Worm (Caenorhabditis elegans) whole organism, L4 larva: ENCODE results near the gene acs-10.

Source experiments
- F26F4.8 ChIP-seq: fragments of 200-800 bp; sonication (Bioruptor generic); conservative IDR thresholded peaks from 2 replicates; pipeline ENCODE4 v1.3.6; 2022; ENCODE audit warnings: missing genetic modification characterization, missing compliant biosample characterization
- R02D3.7 ChIP-seq: fragments of 150-350 bp; sonication (generic microtip); optimal IDR thresholded peaks from 3 replicates; lab custom pipeline; 2014; ENCODE audit warnings: missing biosample characterization, missing genetic modification characterization
- T20F7.1 ChIP-seq: fragments of 200-800 bp; sonication (Bioruptor generic); optimal IDR thresholded peaks from 2 replicates; lab custom pipeline; 2018; ENCODE audit warnings: mild to moderate bottlenecking, missing genetic modification characterization, missing compliant biosample characterization
- Y105C5A.15 ChIP-seq: fragments of 200-800 bp; sonication (Bioruptor generic); IDR thresholded peaks from 2 replicates; pipeline ENCODE4 v1.3.6; 2022; ENCODE audit warnings: missing genetic modification characterization, missing compliant biosample characterization
- ZK546.5 ChIP-seq, 2 experiments: sonication (generic microtip); optimal IDR thresholded peaks; 2 replicates each; lab custom pipeline; 2017; ENCODE audit warnings: missing biosample characterization in 2 of 2, missing genetic modification characterization in 2 of 2
- aha-1 ChIP-seq: fragments of 150-350 bp; peaks from one replicate; lab custom pipeline; 2014; ENCODE audit warnings: missing biosample characterization, missing genetic modification characterization
- ces-1 ChIP-seq: fragments of 150-350 bp; sonication (generic microtip); optimal IDR thresholded peaks from 4 replicates; lab custom pipeline; 2014; ENCODE audit warnings: missing biosample characterization, missing genetic modification reagents, missing genetic modification characterization
- cey-2 ChIP-seq: sonication (generic microtip); optimal IDR thresholded peaks from 3 replicates; lab custom pipeline; 2017; ENCODE audit warnings: missing genetic modification characterization, mild to moderate bottlenecking, missing compliant biosample characterization, antibody characterized with exemption, borderline replicate concordance; ENCODE audit not compliant: insufficient read depth
- ctbp-1 ChIP-seq: fragments of 200-800 bp; sonication (Bioruptor generic); IDR thresholded peaks from 2 replicates; pipeline ENCODE4 v1.3.6; 2022; ENCODE audit warnings: missing genetic modification reagents, missing genetic modification characterization, missing compliant biosample characterization
- daf-19 ChIP-seq: fragments of 200-800 bp; sonication (Bioruptor generic); conservative IDR thresholded peaks from 2 replicates; pipeline ENCODE4 v1.3.6; 2022; ENCODE audit warnings: missing genetic modification characterization, missing compliant biosample characterization
- dmd-6 ChIP-seq: fragments of 200-800 bp; sonication (Bioruptor generic); IDR thresholded peaks from 2 replicates; pipeline ENCODE4 v1.3.6; 2022; ENCODE audit warnings: missing genetic modification reagents, missing genetic modification characterization, missing compliant biosample characterization
- fkh-10 ChIP-seq: fragments of 150-350 bp; optimal IDR thresholded peaks from 2 replicates; lab custom pipeline; 2014; ENCODE audit warnings: missing biosample characterization, missing genetic modification reagents, missing genetic modification characterization
- hlh-11 ChIP-seq: fragments of 200-800 bp; sonication (Bioruptor generic); optimal IDR thresholded peaks from 2 replicates; lab custom pipeline; 2018; ENCODE audit warnings: mild to moderate bottlenecking, missing genetic modification characterization, missing compliant biosample characterization
- hlh-30 ChIP-seq: sonication (generic microtip); optimal IDR thresholded peaks from 2 replicates; lab custom pipeline; 2017; ENCODE audit warnings: antibody characterized with exemption, mild to moderate bottlenecking, missing genetic modification characterization, missing compliant biosample characterization; ENCODE audit not compliant: insufficient read depth
- hmg-1.1 ChIP-seq: fragments of 200-800 bp; sonication (Bioruptor generic); IDR thresholded peaks from 2 replicates; pipeline ENCODE4 v1.3.6; 2022; ENCODE audit warnings: missing genetic modification reagents, missing genetic modification characterization, missing compliant biosample characterization
- lin-39 ChIP-seq: fragments of 150-350 bp; optimal IDR thresholded peaks from 2 replicates; lab custom pipeline; 2014; ENCODE audit warnings: missing biosample characterization, missing genetic modification reagents, missing genetic modification characterization
- lir-3 ChIP-seq: sonication (generic microtip); optimal IDR thresholded peaks from 2 replicates; lab custom pipeline; 2016; ENCODE audit warnings: mild to moderate bottlenecking, missing genetic modification characterization, missing compliant biosample characterization
- lsy-2 ChIP-seq, 2 experiments: fragments of 150-350 bp in 1 of 2; sonication (generic microtip) in 1 of 2; optimal IDR thresholded peaks; 2 replicates each; lab custom pipeline; 2014 to 2017; ENCODE audit warnings: missing biosample characterization in 2 of 2, missing genetic modification characterization in 2 of 2
- mep-1 ChIP-seq: fragments of 150-350 bp; sonication (generic microtip); optimal IDR thresholded peaks from 3 replicates; lab custom pipeline; 2014; ENCODE audit warnings: missing biosample characterization, missing genetic modification characterization
- nhr-11 ChIP-seq: fragments of 150-350 bp; optimal IDR thresholded peaks from 2 replicates; lab custom pipeline; 2014; ENCODE audit warnings: missing biosample characterization, missing genetic modification characterization
- nhr-237 ChIP-seq: sonication (generic microtip); optimal IDR thresholded peaks from 2 replicates; lab custom pipeline; 2017; ENCODE audit warnings: missing biosample characterization, missing genetic modification characterization
- nhr-25 ChIP-seq: sonication (generic microtip); optimal IDR thresholded peaks from 2 replicates; lab custom pipeline; 2017; ENCODE audit warnings: missing genetic modification characterization, mild to moderate bottlenecking, missing compliant biosample characterization, antibody characterized with exemption, moderate library complexity, borderline replicate concordance; ENCODE audit not compliant: insufficient read depth
- nhr-6 ChIP-seq: fragments of 150-350 bp; optimal IDR thresholded peaks from 2 replicates; lab custom pipeline; 2014; ENCODE audit warnings: missing biosample characterization, missing genetic modification characterization
- rbr-2 ChIP-seq: sonication (generic microtip); optimal IDR thresholded peaks from 2 replicates; lab custom pipeline; 2016; ENCODE audit warnings: missing genotype, missing genetic modification characterization, missing compliant biosample characterization
- set-16 ChIP-seq: fragments of 200-800 bp; sonication (Bioruptor generic); IDR thresholded peaks from 2 replicates; pipeline ENCODE4 v1.3.6; 2022; ENCODE audit warnings: missing genetic modification reagents, missing genetic modification characterization, missing compliant biosample characterization
- unc-39 ChIP-seq: sonication (generic microtip); optimal IDR thresholded peaks from 2 replicates; lab custom pipeline; 2017; ENCODE audit warnings: missing biosample characterization, missing genetic modification characterization
- unc-62 ChIP-seq, 3 experiments: fragments of 150-350 bp in 1 of 3; sonication (generic microtip); optimal IDR thresholded peaks in 2 of 3; peaks in 1 of 3; 1 replicate in 1 of 3; 2 replicates in 2 of 3; lab custom pipeline; 2014 to 2017; ENCODE audit warnings: missing biosample characterization in 3 of 3, missing genetic modification characterization in 3 of 3, missing genetic modification reagents in 3 of 3, missing genotype in 1 of 3
- zfp-2 ChIP-seq: sonication (generic microtip); optimal IDR thresholded peaks from 2 replicates; lab custom pipeline; 2016; ENCODE audit warnings: mild to moderate bottlenecking, missing genetic modification characterization, missing compliant biosample characterization
- ztf-11 ChIP-seq: fragments of 150-350 bp; optimal IDR thresholded peaks from 2 replicates; lab custom pipeline; 2014; ENCODE audit warnings: missing biosample characterization, missing genetic modification characterization
- ztf-7 ChIP-seq: fragments of 150-350 bp; optimal IDR thresholded peaks from 2 replicates; lab custom pipeline; 2014; ENCODE audit warnings: missing biosample characterization, missing genetic modification characterization

The acs-10 gene

DNA sequence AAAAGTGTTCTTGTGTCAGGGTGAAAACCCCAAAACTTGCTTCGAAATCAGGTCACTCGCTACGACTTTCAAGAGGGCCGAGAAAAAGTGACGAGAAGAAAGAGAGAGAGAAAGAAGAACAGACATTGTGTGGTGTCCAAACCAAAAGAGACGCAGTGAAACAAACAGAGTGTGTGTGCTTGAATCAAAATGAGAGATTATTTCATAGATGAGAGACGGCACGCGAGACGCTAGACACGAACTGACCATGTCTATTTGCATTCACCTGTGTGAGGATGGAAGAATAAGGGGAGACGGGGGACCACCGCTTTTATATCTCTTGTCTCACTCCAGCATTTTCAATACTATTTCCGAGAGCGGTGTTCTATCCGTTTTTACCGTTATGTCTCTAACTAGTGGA is 10.1 kb upstream of the acs-10 start (continued):
- TF ChIP-seq cey-2 (tag; lab: Kevin White, UChicago) (no peak), nhr-237 (no peak), daf-19 (no peak), lir-3 (tag; lab: Kevin White, UChicago) (no peak), unc-39 (tag; lab: Kevin White, UChicago) (no peak), R02D3.7 (no peak), lin-39 (tag; lab: Kevin White, UChicago) (no peak), Y105C5A.15 (GFP tag; lab: Robert Waterston, UW) (no peak), zfp-2 (tag; lab: Kevin White, UChicago) (no peak)

DNA sequence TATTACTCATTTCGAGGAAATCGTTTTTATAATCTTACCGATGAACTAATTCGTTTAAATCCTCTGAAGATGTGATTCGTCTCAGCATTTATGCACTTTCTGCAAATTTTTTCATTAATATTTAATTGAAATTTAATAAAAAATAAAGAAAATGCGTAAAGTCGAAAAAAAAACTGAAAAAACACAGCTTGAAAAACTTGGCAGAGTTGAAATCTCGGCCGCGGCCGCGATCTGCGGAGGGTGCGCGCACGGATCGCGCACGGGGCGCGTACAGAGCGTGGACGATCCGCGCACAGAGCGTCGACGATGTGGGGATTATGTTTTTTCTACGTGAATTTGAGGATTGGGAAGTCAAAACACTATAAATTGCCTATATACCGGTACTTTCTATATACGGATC is 8.5 kb upstream of the acs-10 start, which contains the start of gene AH10.4:
Gene AH10.4, minus strand, starts transcription at position 101 of the 400 bp plus-strand sequence.
- TF ChIP-seq set-16 (GFP tag; lab: Robert Waterston, UW) = peak; percentile 42; the same call in 1 of the 2 replicates

DNA sequence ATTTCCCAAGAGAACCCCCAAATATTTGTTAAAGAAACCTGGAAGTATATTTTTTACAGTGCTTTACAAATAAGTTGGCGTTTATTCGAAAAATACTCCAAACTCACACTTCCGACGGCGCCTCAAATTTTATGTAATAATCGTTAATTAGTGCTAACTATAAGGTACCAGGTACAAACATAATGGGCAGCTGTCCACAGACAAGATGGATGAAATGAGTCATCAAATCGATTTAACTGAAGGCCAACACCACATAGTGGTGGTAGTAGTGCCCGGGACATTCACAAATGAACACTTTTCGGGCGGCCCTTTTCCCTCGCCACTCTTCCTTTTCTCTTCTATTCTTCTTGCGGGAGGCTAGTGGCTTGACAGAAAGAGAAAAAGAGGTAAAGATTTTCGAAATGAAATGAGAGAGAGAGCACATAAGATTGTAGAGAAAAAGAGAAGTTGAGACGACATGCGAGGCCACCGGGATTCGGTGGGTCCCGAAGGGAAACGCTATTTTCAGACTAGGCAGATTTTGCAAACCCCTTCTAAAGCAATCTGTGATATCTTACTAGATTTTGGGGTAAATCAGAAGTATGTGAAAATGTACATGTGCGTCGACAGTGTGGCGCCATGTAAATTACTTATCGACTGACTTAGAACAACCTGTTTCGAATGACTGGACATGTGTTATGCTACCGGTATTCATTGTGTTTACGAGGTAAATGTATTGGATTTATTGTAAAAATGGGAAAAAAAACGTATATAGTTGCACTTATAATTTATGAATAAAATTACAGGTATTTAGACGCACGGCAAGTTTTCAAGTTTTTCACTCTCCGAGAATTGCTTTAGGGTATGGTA is 6.8 kb upstream of the acs-10 start:
- peak; percentile 10 for TF ChIP-seq nhr-25 (tag; lab: Kevin White, UChicago)
- TF ChIP-seq hlh-11 (tag; lab: Kevin White, UChicago) = peak; percentile 10
- no peak for TF ChIP-seq dmd-6 (GFP tag; lab: Robert Waterston, UW)
- TF ChIP-seq mep-1 (tag; lab: Kevin White, UChicago) = peak; percentile 24
- peak; percentile 67 for TF ChIP-seq aha-1 (tag; lab: Kevin White, UChicago)
- peak; percentile 61 for TF ChIP-seq nhr-6 (tag; lab: Kevin White, UChicago)

DNA sequence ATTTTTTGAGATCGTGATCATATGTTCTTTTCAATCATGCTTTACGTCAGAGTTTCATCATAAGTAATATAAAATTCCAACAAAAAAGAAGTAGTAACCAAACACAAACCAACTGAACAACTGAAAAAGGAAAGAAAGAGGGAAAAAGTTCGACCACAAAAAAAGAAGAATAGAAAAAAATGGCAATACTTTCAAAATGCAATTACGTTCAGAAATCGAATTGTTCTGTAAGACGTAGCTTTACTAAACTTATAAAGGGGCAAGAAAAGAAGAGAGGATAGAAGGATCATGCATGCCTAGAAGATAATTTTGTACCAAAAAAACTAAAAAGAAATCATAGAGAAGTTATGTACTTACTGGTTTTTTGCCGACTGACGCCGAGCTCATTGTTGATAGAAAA is 5.6 kb upstream of the acs-10 start:
- TF ChIP-seq ztf-7 (tag; lab: Kevin White, UChicago) (no peak), ztf-11 (tag; lab: Kevin White, UChicago) (no peak), ces-1 (GFP tag; lab: Kevin White, UChicago) (peak; percentile 96), lsy-2 (tag; optimal IDR thresholded peaks at IDR 0.05; lab: Kevin White, UChicago) (peak in 1 of 2 experiments; percentile 4), fkh-10 (GFP tag; lab: Kevin White, UChicago) (peak; percentile 82), unc-39 (tag; lab: Kevin White, UChicago) (no peak), ctbp-1 (0 out of 2 replicates have a peak, but pooled peaks have one; percentile 8)

ce11 chrV:14141846-14142245 is 4.5 kb upstream of the acs-10 start:
- TF ChIP-seq unc-62 (GFP tag; optimal IDR thresholded peaks at IDR 0.05 in 1 of 2; lab: Kevin White, UChicago) (peak in 1 of 2 experiments; percentile 92), unc-62 (tag; optimal IDR thresholded peaks at IDR 0.05; lab: Kevin White, UChicago) (no peak), nhr-25 (tag; lab: Kevin White, UChicago) (no peak), F26F4.8 (GFP tag; lab: Robert Waterston, UW) (no peak)

DNA sequence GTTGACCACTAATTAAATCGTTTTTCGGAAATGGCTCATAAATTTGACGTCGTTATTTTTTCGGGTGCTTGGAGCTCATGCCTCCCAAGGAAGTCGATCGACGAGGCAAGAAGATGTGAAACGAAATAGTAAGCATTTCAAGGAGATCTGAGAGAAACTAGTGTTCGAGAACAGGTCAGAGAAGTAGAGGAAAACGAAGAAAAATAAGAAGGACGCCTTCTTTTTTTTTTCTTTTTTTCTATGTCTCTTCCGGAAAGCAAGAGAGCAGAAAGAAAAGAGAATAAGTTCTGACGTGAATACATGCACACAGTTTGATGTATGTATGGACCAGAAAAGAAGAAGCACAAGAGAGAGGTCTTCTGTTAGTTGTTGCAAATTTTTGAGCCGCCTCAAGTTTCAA is 2.7 kb upstream of the acs-10 start:
- TF ChIP-seq ces-1 (GFP tag; lab: Kevin White, UChicago) (peak; percentile 18), lsy-2 (tag; optimal IDR thresholded peaks at IDR 0.05; lab: Kevin White, UChicago) (peak in 1 of 2 experiments; percentile 63), rbr-2 (tag; lab: Kevin White, UChicago) (peak; percentile 47), hlh-30 (tag; lab: Kevin White, UChicago) (peak; percentile 33), ctbp-1 (0 out of 2 replicates have a peak, but pooled peaks have one; percentile 45), T20F7.1 (GFP tag; lab: Kevin White, UChicago) (no peak), fkh-10 (GFP tag; lab: Kevin White, UChicago) (peak; percentile 84), zfp-2 (tag; lab: Kevin White, UChicago) (no peak), ZK546.5 (tag; optimal IDR thresholded peaks at IDR 0.05; lab: Kevin White, UChicago) (no peak), unc-62 (GFP tag; optimal IDR thresholded peaks at IDR 0.05 in 1 of 2; lab: Kevin White, UChicago) (peak in 1 of 2 experiments; percentile 99), unc-62 (tag; optimal IDR thresholded peaks at IDR 0.05; lab: Kevin White, UChicago) (no peak), aha-1 (tag; lab: Kevin White, UChicago) (peak; percentile 40), nhr-11 (peak; percentile 14), mep-1 (tag; lab: Kevin White, UChicago) (peak; percentile 41), hmg-1.1 (GFP tag; lab: Robert Waterston, UW) (peak; percentile 41; the same call in 1 of the 2 replicates)
- TF ChIP-seq, all 104 proteins: peak for 11
